Worm (Caenorhabditis elegans) whole organism, young adult: ENCODE results near the gene him-18.

Experiments used
- B0336.3 ChIP-seq: fragments of 200-800 bp; sonication (Bioruptor generic); IDR thresholded peaks from 2 replicates; pipeline ENCODE4 v1.3.6; 2022; ENCODE audit warnings: missing genetic modification characterization, missing compliant biosample characterization
- K11D2.4 ChIP-seq: fragments of 200-800 bp; sonication (Bioruptor generic); IDR thresholded peaks from 2 replicates; pipeline ENCODE4 v1.3.6; 2022; ENCODE audit warnings: missing genetic modification reagents, missing genetic modification characterization, missing compliant biosample characterization
- K12H6.12 ChIP-seq: fragments of 200-800 bp; sonication (Bioruptor generic); optimal IDR thresholded peaks from 2 replicates; lab custom pipeline; 2018; ENCODE audit warnings: mild to moderate bottlenecking, missing genetic modification characterization, missing compliant biosample characterization
- Y67H2A.10 ChIP-seq: fragments of 200-800 bp; sonication (Bioruptor generic); conservative IDR thresholded peaks from 2 replicates; pipeline ENCODE4 v1.3.6; 2022; ENCODE audit warnings: missing genetic modification reagents, missing genetic modification characterization, missing compliant biosample characterization
- Y79H2A.3 ChIP-seq: fragments of 200-800 bp; sonication (Bioruptor generic); conservative IDR thresholded peaks from 2 replicates; pipeline ENCODE4 v1.3.6; 2022; ENCODE audit warnings: missing genetic modification reagents, missing genetic modification characterization, missing compliant biosample characterization
- akir-1 ChIP-seq: fragments of 200-800 bp; sonication (Bioruptor generic); optimal IDR thresholded peaks from 2 replicates; lab custom pipeline; 2018; ENCODE audit warnings: mild to moderate bottlenecking, missing genetic modification characterization, moderate library complexity, missing compliant biosample characterization
- attf-3 ChIP-seq: fragments of 200-800 bp; sonication (Bioruptor generic); conservative IDR thresholded peaks from 2 replicates; pipeline ENCODE4 v1.3.6; 2022; ENCODE audit warnings: missing genetic modification reagents, missing genetic modification characterization, missing compliant biosample characterization
- attf-5 ChIP-seq: fragments of 200-800 bp; sonication (Bioruptor generic); optimal IDR thresholded peaks from 2 replicates; lab custom pipeline; 2018; ENCODE audit warnings: mild to moderate bottlenecking, missing genetic modification characterization, missing compliant biosample characterization
- bed-2 ChIP-seq: fragments of 200-800 bp; sonication (Bioruptor generic); IDR thresholded peaks from 2 replicates; pipeline ENCODE4 v1.3.6; 2022; ENCODE audit warnings: missing genetic modification reagents, missing genetic modification characterization, missing compliant biosample characterization
- cebp-1 ChIP-seq, 2 experiments: fragments of 200-800 bp in 1 of 2; sonication (Bioruptor generic) in 1 of 2; sonication (generic microtip) in 1 of 2; IDR thresholded peaks in 1 of 2; optimal IDR thresholded peaks in 1 of 2; 2 replicates each; pipeline versions ENCODE4 v1.3.6 to Lab custom; 2017 to 2022; ENCODE audit warnings: missing compliant biosample characterization in 2 of 2, missing genetic modification characterization in 2 of 2, mild to moderate bottlenecking in 1 of 2, missing genetic modification reagents in 1 of 2, moderate library complexity in 1 of 2
- ceh-27 ChIP-seq: fragments of 200-800 bp; sonication (Bioruptor generic); optimal IDR thresholded peaks from 2 replicates; lab custom pipeline; 2018; ENCODE audit warnings: mild to moderate bottlenecking, missing genetic modification characterization, moderate library complexity, missing compliant biosample characterization
- ceh-40 ChIP-seq: fragments of 200-800 bp; sonication (Bioruptor generic); IDR thresholded peaks from 2 replicates; pipeline ENCODE4 v1.3.6; 2022; ENCODE audit warnings: missing genetic modification characterization, missing compliant biosample characterization
- dox-1 ChIP-seq: fragments of 200-800 bp; sonication (Bioruptor generic); IDR thresholded peaks from 2 replicates; pipeline ENCODE4 v1.3.6; 2022; ENCODE audit warnings: missing genetic modification reagents, missing genetic modification characterization, missing compliant biosample characterization
- efl-1 ChIP-seq: fragments of 150-350 bp; optimal IDR thresholded peaks from 2 replicates; lab custom pipeline; 2014; ENCODE audit warnings: missing biosample characterization, missing genetic modification reagents, missing genetic modification characterization
- fkh-3 ChIP-seq: sonication (generic microtip); optimal IDR thresholded peaks from 2 replicates; lab custom pipeline; 2016; ENCODE audit warnings: mild to moderate bottlenecking, missing genetic modification characterization, missing compliant biosample characterization
- gei-17 ChIP-seq: fragments of 200-800 bp; sonication (Bioruptor generic); optimal IDR thresholded peaks from 2 replicates; lab custom pipeline; 2018; ENCODE audit warnings: mild to moderate bottlenecking, missing genetic modification characterization, missing compliant biosample characterization
- hmg-1.2 ChIP-seq: fragments of 200-800 bp; sonication (Bioruptor generic); IDR thresholded peaks from 2 replicates; pipeline ENCODE4 v1.3.6; 2022; ENCODE audit warnings: missing genetic modification reagents, missing genetic modification characterization, missing compliant biosample characterization
- lag-1 ChIP-seq: fragments of 200-800 bp; sonication (Bioruptor generic); IDR thresholded peaks from 2 replicates; pipeline ENCODE4 v1.3.6; 2022; ENCODE audit warnings: missing genetic modification reagents, missing genetic modification characterization, missing compliant biosample characterization
- let-526 ChIP-seq: fragments of 200-800 bp; sonication (Bioruptor generic); IDR thresholded peaks from 2 replicates; pipeline ENCODE4 v1.3.6; 2022; ENCODE audit warnings: missing genetic modification reagents, missing genetic modification characterization, missing compliant biosample characterization
- lin-26 ChIP-seq: fragments of 200-800 bp; sonication (Bioruptor generic); IDR thresholded peaks from 2 replicates; pipeline ENCODE4 v1.3.6; 2022; ENCODE audit warnings: missing genetic modification reagents, missing genetic modification characterization, missing compliant biosample characterization
- lin-35 ChIP-seq, 3 experiments: fragments of 150-350 bp in 2 of 3; sonication (generic microtip) in 1 of 3; optimal IDR thresholded peaks; 2 replicates each; lab custom pipeline; 2014 to 2018; ENCODE audit warnings: missing biosample characterization in 3 of 3, missing genetic modification characterization in 3 of 3, missing genetic modification reagents in 3 of 3
- lin-40 ChIP-seq: sonication (generic microtip); optimal IDR thresholded peaks from 2 replicates; lab custom pipeline; 2016; ENCODE audit warnings: missing genetic modification characterization, mild to moderate bottlenecking, missing compliant biosample characterization, missing genotype, missing genetic modification reagents
- lin-54 ChIP-seq: fragments of 200-800 bp; sonication (Bioruptor generic); optimal IDR thresholded peaks from 2 replicates; lab custom pipeline; 2018; ENCODE audit warnings: mild to moderate bottlenecking, missing genetic modification characterization, missing compliant biosample characterization
- lsy-27 ChIP-seq: sonication (generic microtip); optimal IDR thresholded peaks from 2 replicates; lab custom pipeline; 2017; ENCODE audit warnings: missing genetic modification characterization, mild to moderate bottlenecking, missing compliant biosample characterization, antibody characterized with exemption, missing genotype, borderline replicate concordance; ENCODE audit not compliant: insufficient read depth
- madf-6 ChIP-seq: fragments of 200-800 bp; sonication (Bioruptor generic); IDR thresholded peaks from 2 replicates; pipeline ENCODE4 v1.3.6; 2022; ENCODE audit warnings: missing genetic modification reagents, missing genetic modification characterization, missing compliant biosample characterization
- mcd-1 ChIP-seq: fragments of 200-800 bp; sonication (Bioruptor generic); IDR thresholded peaks from 2 replicates; pipeline ENCODE4 v1.3.6; 2022; ENCODE audit warnings: missing genetic modification reagents, missing genetic modification characterization, missing compliant biosample characterization
- mel-28 ChIP-seq: sonication (generic microtip); optimal IDR thresholded peaks from 2 replicates; lab custom pipeline; 2016; ENCODE audit warnings: borderline replicate concordance, mild to moderate bottlenecking, missing genetic modification characterization, missing compliant biosample characterization
- nfyb-1 ChIP-seq: fragments of 200-800 bp; sonication (Bioruptor generic); IDR thresholded peaks from 2 replicates; pipeline ENCODE4 v1.3.6; 2022; ENCODE audit warnings: missing genetic modification reagents, missing genetic modification characterization, missing compliant biosample characterization
- snpc-1.1 ChIP-seq: sonication (generic microtip); optimal IDR thresholded peaks from 2 replicates; lab custom pipeline; 2017; ENCODE audit warnings: missing genetic modification characterization, mild to moderate bottlenecking, missing compliant biosample characterization, antibody characterized with exemption, moderate library complexity, missing genotype, missing genetic modification reagents; ENCODE audit not compliant: insufficient read depth
- somi-1 ChIP-seq: fragments of 200-800 bp; sonication (Bioruptor generic); optimal IDR thresholded peaks from 2 replicates; lab custom pipeline; 2018; ENCODE audit warnings: mild to moderate bottlenecking, missing genetic modification characterization, missing compliant biosample characterization
- sptf-2 ChIP-seq: fragments of 200-800 bp; sonication (Bioruptor generic); optimal IDR thresholded peaks from 2 replicates; lab custom pipeline; 2018; ENCODE audit warnings: mild to moderate bottlenecking, missing genetic modification characterization, missing compliant biosample characterization
- unc-130 ChIP-seq: sonication (generic microtip); optimal IDR thresholded peaks from 2 replicates; lab custom pipeline; 2016; ENCODE audit warnings: missing genetic modification reagents, missing genetic modification characterization, missing compliant biosample characterization
- xnd-1 ChIP-seq: sonication (generic microtip); optimal IDR thresholded peaks from 2 replicates; lab custom pipeline; 2016; ENCODE audit warnings: missing genotype, missing genetic modification reagents, missing genetic modification characterization, missing compliant biosample characterization
- zfh-2 ChIP-seq: fragments of 200-800 bp; sonication (Bioruptor generic); conservative IDR thresholded peaks from 2 replicates; pipeline ENCODE4 v1.3.6; 2022; ENCODE audit warnings: missing genetic modification reagents, missing genetic modification characterization, missing compliant biosample characterization
- ztf-18 ChIP-seq: sonication (generic microtip); optimal IDR thresholded peaks from 2 replicates; lab custom pipeline; 2016; ENCODE audit warnings: missing genotype, mild to moderate bottlenecking, missing genetic modification characterization, missing compliant biosample characterization
- ztf-25 ChIP-seq: fragments of 200-800 bp; sonication (Bioruptor generic); IDR thresholded peaks from 2 replicates; pipeline ENCODE4 v1.3.6; 2022; ENCODE audit warnings: missing genetic modification reagents, missing genetic modification characterization, missing compliant biosample characterization
- ztf-28 ChIP-seq: fragments of 200-800 bp; sonication (Bioruptor generic); IDR thresholded peaks from 2 replicates; pipeline ENCODE4 v1.3.6; 2022; ENCODE audit warnings: missing genetic modification reagents, missing genetic modification characterization, missing compliant biosample characterization
- ztf-6 ChIP-seq: fragments of 200-800 bp; sonication (Bioruptor generic); IDR thresholded peaks from 2 replicates; pipeline ENCODE4 v1.3.6; 2022; ENCODE audit warnings: missing genetic modification reagents, missing genetic modification characterization, missing compliant biosample characterization

The him-18 gene

ce11 chrIII:4731295-4731988 is 16.5 kb upstream of the him-18 start, which contains the start of gene F17C8.3:
Gene F17C8.3 (plus strand): TSS chrIII:4731938.
- TF ChIP-seq somi-1 (GFP tag; lab: Kevin White, UChicago) (peak; percentile 17), mel-28 (tag; lab: Kevin White, UChicago) (no peak), lin-35 (GFP tag; optimal IDR thresholded peaks at IDR 0.05; lab: Kevin White, UChicago) (no peak), Y67H2A.10 (no peak), attf-3 (GFP tag; lab: Robert Waterston, UW) (no peak), K12H6.12 (tag; lab: Kevin White, UChicago) (peak; percentile 21), snpc-1.1 (tag; lab: Kevin White, UChicago) (no peak), lin-54 (no peak), akir-1 (GFP tag; lab: Kevin White, UChicago) (no peak)
- TF ChIP-seq, all 124 proteins: peak for 2

- TF ChIP-seq let-526 (GFP tag; lab: Robert Waterston, UW) (no peak), zfh-2 (GFP tag; lab: Robert Waterston, UW) (peak; percentile 54), akir-1 (GFP tag; lab: Kevin White, UChicago) (no peak)
Observed at ce11 chrIII:4723922-4724321, 8.9 kb upstream of the him-18 start.

- TF ChIP-seq K11D2.4 (GFP tag; lab: Robert Waterston, UW) (peak; percentile 54), ztf-25 (GFP tag; lab: Robert Waterston, UW) (no peak), lag-1 (GFP tag; lab: Robert Waterston, UW) (no peak), madf-6 (GFP tag; lab: Robert Waterston, UW) (no peak), ztf-18 (tag; lab: Kevin White, UChicago) (no peak), Y79H2A.3 (GFP tag; lab: Robert Waterston, UW) (no peak), nfyb-1 (GFP tag; lab: Robert Waterston, UW) (0 out of 2 replicates have a peak, but pooled peaks have one; percentile 32), fkh-3 (tag; lab: Kevin White, UChicago) (no peak), bed-2 (GFP tag; lab: Robert Waterston, UW) (no peak), lin-35 (GFP tag; optimal IDR thresholded peaks at IDR 0.05; lab: Kevin White, UChicago) (peak in 1 of 3 experiments; percentile 78), unc-130 (no peak), dox-1 (GFP tag; lab: Robert Waterston, UW) (peak; percentile 45; the same call in 1 of the 2 replicates), ceh-40 (GFP tag; lab: Robert Waterston, UW) (no peak), K12H6.12 (tag; lab: Kevin White, UChicago) (peak; percentile 75), cebp-1 (GFP tag; IDR thresholded peaks at IDR 0.05; lab: Robert Waterston, UW) (no peak), cebp-1 (tag; optimal IDR thresholded peaks at IDR 0.05; lab: Kevin White, UChicago) (peak; percentile 59), efl-1 (no peak), mcd-1 (GFP tag; lab: Robert Waterston, UW) (peak; percentile 57), hmg-1.2 (GFP tag; lab: Robert Waterston, UW) (peak; percentile 85), ztf-28 (GFP tag; lab: Robert Waterston, UW) (no peak), ceh-27 (GFP tag; lab: Kevin White, UChicago) (peak; percentile 51), attf-5 (peak; percentile 34), B0336.3 (no peak), zfh-2 (GFP tag; lab: Robert Waterston, UW) (peak; percentile 88), ztf-6 (GFP tag; lab: Robert Waterston, UW) (no peak), lsy-27 (tag; lab: Kevin White, UChicago) (no peak), xnd-1 (no peak), somi-1 (GFP tag; lab: Kevin White, UChicago) (no peak), lin-54 (peak; percentile 8), sptf-2 (GFP tag; lab: Kevin White, UChicago) (no peak), gei-17 (no peak), lin-40 (peak; percentile 36), akir-1 (GFP tag; lab: Kevin White, UChicago) (no peak), lin-26 (GFP tag; lab: Robert Waterston, UW) (no peak)
Observed at ce11 chrIII:4721750-4722149, 6.8 kb upstream of the him-18 start, which contains the start of gene acy-1. Gene acy-1 (plus strand): TSS chrIII:4722095.
